Fruit fly (Drosophila melanogaster) whole organism, pupa: ENCODE data around the gene gry.

ENCODE experiments used
- CG10348 ChIP-seq: fragments of 200-800 bp; sonication (Bioruptor generic); IDR thresholded peaks from 2 replicates; pipeline ENCODE4 v1.3.6; 2022; ENCODE audit warnings: missing biosample characterization, missing genetic modification characterization
- CG13204 ChIP-seq: fragments of 200-800 bp; sonication (Bioruptor generic); optimal IDR thresholded peaks from 2 replicates; lab custom pipeline; 2018; ENCODE audit warnings: missing biosample characterization, mild to moderate bottlenecking, missing genetic modification characterization, moderate library complexity
- CG15710 ChIP-seq: fragments of 200-800 bp; sonication (Bioruptor generic); optimal IDR thresholded peaks from 2 replicates; lab custom pipeline; 2018; ENCODE audit warnings: missing biosample characterization, mild to moderate bottlenecking, missing genetic modification characterization, moderate library complexity
- CG34367 ChIP-seq: fragments of 200-800 bp; sonication (Bioruptor generic); optimal IDR thresholded peaks from 2 replicates; lab custom pipeline; 2018; ENCODE audit warnings: missing biosample characterization, mild to moderate bottlenecking, missing genetic modification characterization
- CG8159 ChIP-seq: fragments of 200-800 bp; sonication (Bioruptor generic); optimal IDR thresholded peaks from 3 replicates; lab custom pipeline; 2018; ENCODE audit warnings: missing biosample characterization, mild to moderate bottlenecking, missing genetic modification characterization, moderate library complexity
- CG8301 ChIP-seq: fragments of 200-800 bp; sonication (Bioruptor generic); optimal IDR thresholded peaks from 2 replicates; lab custom pipeline; 2018; ENCODE audit warnings: missing biosample characterization, mild to moderate bottlenecking, missing genetic modification characterization
- Ets98B ChIP-seq: fragments of 200-800 bp; sonication (Bioruptor generic); IDR thresholded peaks from 2 replicates; pipeline ENCODE4 v1.3.6; 2022; ENCODE audit warnings: missing biosample characterization, missing genetic modification characterization
- Pif1B ChIP-seq: fragments of 200-800 bp; sonication (Bioruptor generic); optimal IDR thresholded peaks from 3 replicates; lab custom pipeline; 2016; ENCODE audit warnings: missing biosample characterization, missing genetic modification characterization
- Snoo ChIP-seq: fragments of 200-800 bp; sonication (Bioruptor generic); optimal IDR thresholded peaks from 3 replicates; lab custom pipeline; 2017; ENCODE audit warnings: missing biosample characterization, mild to moderate bottlenecking, missing genetic modification characterization, inconsistent platforms

DNA sequence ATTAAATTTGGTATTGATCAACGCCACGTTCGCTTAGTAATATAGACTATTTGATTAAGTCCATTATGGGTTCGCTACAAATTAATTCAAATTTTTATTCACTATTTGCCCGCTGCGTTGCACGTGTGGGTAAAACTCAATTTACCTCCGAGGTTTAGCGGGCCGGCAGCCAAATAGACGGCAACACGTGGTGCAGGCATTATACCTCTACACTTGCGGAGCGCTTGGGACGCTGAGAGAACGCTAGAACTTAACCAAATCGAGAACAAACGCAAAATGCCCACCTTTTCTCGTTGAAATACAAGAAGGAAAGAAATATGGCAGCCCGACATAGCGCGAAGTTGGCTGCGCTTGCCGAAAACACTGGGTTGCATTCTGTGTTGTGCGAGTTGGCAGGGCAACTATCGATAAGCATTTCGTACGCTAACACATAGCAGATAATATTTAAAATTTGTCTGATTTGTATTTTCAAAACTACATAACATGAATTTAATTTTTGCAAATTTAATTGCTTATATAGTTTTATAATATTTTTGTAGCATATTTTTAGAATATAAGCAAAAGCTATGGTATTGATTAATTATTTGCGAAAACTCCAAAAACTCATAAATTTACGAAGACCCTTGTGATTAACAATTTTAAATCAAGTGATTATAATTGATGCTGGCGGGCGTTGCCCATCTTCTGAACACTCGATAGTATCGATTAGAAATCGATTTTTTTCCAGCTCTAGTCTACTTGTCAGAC, 23.9 kb downstream of the gry start, which contains the start of the genes RpL28 and eIF1:
- TF ChIP-seq CG15710 (tag; lab: Kevin White, UChicago) (peak; percentile 74), CG10348 (GFP tag; lab: Robert Waterston, UW) (no peak), CG34367 (tag; lab: Kevin White, UChicago) (peak; percentile 80), CG13204 (no peak), CG8301 (tag; lab: Kevin White, UChicago) (no peak), Pif1B (GFP tag; lab: Kevin White, UChicago) (no peak), Snoo (tag; lab: Kevin White, UChicago) (peak; percentile 93), Ets98B (GFP tag; lab: Robert Waterston, UW) (peak; percentile 71), CG8159 (tag; lab: Kevin White, UChicago) (peak; percentile 67)
